Fruit fly (Drosophila melanogaster): ENCODE measurements around the gene Smyd3.

Gene Smyd3

DNA sequence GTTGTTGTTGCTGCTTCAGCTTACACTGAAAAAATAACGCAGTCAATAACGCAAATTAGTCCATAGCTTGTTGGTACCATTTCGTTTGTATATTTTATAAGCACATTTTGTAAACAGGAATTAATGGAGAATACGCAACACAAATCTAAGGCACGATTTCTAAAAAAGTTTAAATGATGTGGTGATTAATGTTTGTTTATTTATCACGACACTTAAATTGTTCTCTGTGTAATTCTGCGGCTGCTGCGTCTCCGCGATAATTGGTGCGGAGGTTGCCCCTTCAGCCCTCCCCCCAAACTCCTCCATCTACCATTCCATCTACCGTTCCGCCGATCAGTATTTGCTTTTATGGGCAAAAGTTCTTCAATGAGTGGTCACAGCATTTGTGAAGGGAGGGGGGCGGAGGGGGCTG is 38.8 kb upstream of the Smyd3 start (continued):
- TF ChIP-seq Dip2 (GFP tag; IDR thresholded peaks at IDR 0.05) (no peak), ro (GFP tag; IDR thresholded peaks at IDR 0.05) (no peak), CG2199 (GFP tag; IDR thresholded peaks at IDR 0.05) (no peak), CG15011 (GFP tag; optimal IDR thresholded peaks at IDR 0.05) (peak; percentile 6), CG1233 (GFP tag; optimal IDR thresholded peaks at IDR 0.05) (peak; percentile 34), CG14710 (tag; optimal IDR thresholded peaks at IDR 0.05) (peak; percentile 33), CG12071 (GFP tag; optimal IDR thresholded peaks at IDR 0.05) (no peak), abd-A (tag; optimal IDR thresholded peaks at IDR 0.05) (no peak), CG5953 (GFP tag; IDR thresholded peaks at IDR 0.05) (no peak), CG17829 (tag; optimal IDR thresholded peaks at IDR 0.05) (peak; percentile 59), sima (GFP tag; optimal IDR thresholded peaks at IDR 0.05) (no peak), CG17328 (GFP tag; IDR thresholded peaks at IDR 0.05) (no peak), Ssrp (tag; optimal IDR thresholded peaks at IDR 0.05) (peak; percentile 58), C15 (GFP tag; IDR thresholded peaks at IDR 0.05) (no peak), Oaz (GFP tag; IDR thresholded peaks at IDR 0.05) (peak; percentile 18; the same call in 1 of the 2 replicates), hth (optimal IDR thresholded peaks at IDR 0.05) (no peak), fru (optimal IDR thresholded peaks at IDR 0.05) (no peak), CG2875 (GFP tag; optimal IDR thresholded peaks at IDR 0.05) (peak; percentile 24), NfI (GFP tag; optimal IDR thresholded peaks at IDR 0.05) (peak; percentile 57), lov (optimal IDR thresholded peaks at IDR 0.05) (no peak), lov (GFP tag; IDR thresholded peaks at IDR 0.05) (no peak), CrebB (tag; optimal IDR thresholded peaks at IDR 0.05) (peak; percentile 59), CG18262 (tag; optimal IDR thresholded peaks at IDR 0.05) (peak; percentile 59), CG10147 (GFP tag; optimal IDR thresholded peaks at IDR 0.05) (peak; percentile 56), NK7.1 (GFP tag; optimal IDR thresholded peaks at IDR 0.05) (peak; percentile 6), ab (GFP tag; optimal IDR thresholded peaks at IDR 0.05) (peak; percentile 4), croc (GFP tag; conservative IDR thresholded peaks at IDR 0.05) (peak; percentile 34; the same call in 1 of the 3 replicates), Hand (GFP tag; optimal IDR thresholded peaks at IDR 0.05) (peak; percentile 3), stwl (tag; optimal IDR thresholded peaks at IDR 0.05) (no peak), CG9817 (tag; optimal IDR thresholded peaks at IDR 0.05) (peak; percentile 68), CG8478 (optimal IDR thresholded peaks at IDR 0.05) (no peak), eve (GFP tag; optimal IDR thresholded peaks at IDR 0.05) (peak in 1 of 2 experiments; percentile 75), row (GFP tag; IDR thresholded peaks at IDR 0.05) (peak; percentile 78), crp (GFP tag; optimal IDR thresholded peaks at IDR 0.05) (no peak), bab2 (GFP tag; optimal IDR thresholded peaks at IDR 0.05) (peak; percentile 56), kay (GFP tag; optimal IDR thresholded peaks at IDR 0.05) (peak; percentile 36), exex (tag; optimal IDR thresholded peaks at IDR 0.05) (no peak), Dfd (GFP tag; optimal IDR thresholded peaks at IDR 0.05) (no peak), CG2889 (GFP tag; IDR thresholded peaks at IDR 0.05) (no peak), gsb (GFP tag; IDR thresholded peaks at IDR 0.05) (no peak), grau (tag; optimal IDR thresholded peaks at IDR 0.05) (peak; percentile 76), corto (GFP tag; optimal IDR thresholded peaks at IDR 0.05) (peak; percentile 64), CG11695 (GFP tag; IDR thresholded peaks at IDR 0.05) (peak; percentile 43; the same call in 2 of the 3 replicates), dpn (GFP tag; optimal IDR thresholded peaks at IDR 0.05) (peak; percentile 59 to 70), p53 (GFP tag; optimal IDR thresholded peaks at IDR 0.05) (peak; percentile 12), disco-r (GFP tag; optimal IDR thresholded peaks at IDR 0.05) (peak; percentile 51), usp (GFP tag; optimal IDR thresholded peaks at IDR 0.05) (no peak), Deaf1 (tag; optimal IDR thresholded peaks at IDR 0.05) (peak; percentile 26), CG10565 (GFP tag; optimal IDR thresholded peaks at IDR 0.05) (no peak), CG2678 (tag; optimal IDR thresholded peaks at IDR 0.05) (peak; percentile 79), fd64A (GFP tag; optimal IDR thresholded peaks at IDR 0.05) (no peak), fd102C (GFP tag; optimal IDR thresholded peaks at IDR 0.05) (no peak), oc (tag; optimal IDR thresholded peaks at IDR 0.05) (peak; percentile 52)
